Worm (Caenorhabditis elegans) whole organism, early embryonic: ENCODE data around the gene nhr-230.

ENCODE experiments used
- B0310.2 ChIP-seq: sonication (generic microtip); optimal IDR thresholded peaks from 2 replicates; lab custom pipeline; 2016; ENCODE audit warnings: mild to moderate bottlenecking, missing genetic modification characterization, missing compliant biosample characterization
- F13C5.2 ChIP-seq: sonication (generic microtip); optimal IDR thresholded peaks from 2 replicates; lab custom pipeline; 2017; ENCODE audit warnings: mild to moderate bottlenecking, missing genetic modification characterization, inconsistent platforms, missing compliant biosample characterization
- aly-1 ChIP-seq: sonication (generic microtip); optimal IDR thresholded peaks from 2 replicates; lab custom pipeline; 2016; ENCODE audit warnings: missing genetic modification characterization, missing compliant biosample characterization
- ama-1 ChIP-seq: fragments of 150-350 bp; optimal IDR thresholded peaks from 2 replicates; lab custom pipeline; 2014
- ceh-13 ChIP-seq: fragments of 200-800 bp; sonication (Bioruptor generic); optimal IDR thresholded peaks from 2 replicates; lab custom pipeline; 2018; ENCODE audit warnings: mild to moderate bottlenecking, missing genetic modification characterization, missing compliant biosample characterization
- ceh-36 ChIP-seq: sonication (generic microtip); optimal IDR thresholded peaks from 2 replicates; lab custom pipeline; 2016; ENCODE audit warnings: missing genetic modification characterization, inconsistent platforms, missing compliant biosample characterization
- ets-7 ChIP-seq: sonication (generic microtip); optimal IDR thresholded peaks from 2 replicates; lab custom pipeline; 2016; ENCODE audit warnings: missing genotype, missing genetic modification characterization, missing compliant biosample characterization
- flt-1 ChIP-seq: fragments of 200-800 bp; sonication (Bioruptor generic); IDR thresholded peaks from 2 replicates; pipeline ENCODE4 v1.3.6; 2022; ENCODE audit warnings: missing genetic modification characterization, missing compliant biosample characterization
- hmbx-1 ChIP-seq: sonication (generic microtip); optimal IDR thresholded peaks from 2 replicates; lab custom pipeline; 2016; ENCODE audit warnings: mild to moderate bottlenecking, missing genetic modification characterization, missing compliant biosample characterization
- hmg-4 ChIP-seq: fragments of 200-800 bp; sonication (Bioruptor generic); optimal IDR thresholded peaks from 2 replicates; lab custom pipeline; 2018; ENCODE audit warnings: mild to moderate bottlenecking, missing genetic modification characterization, missing compliant biosample characterization
- hnd-1 ChIP-seq: sonication (generic microtip); optimal IDR thresholded peaks from 2 replicates; lab custom pipeline; 2016; ENCODE audit warnings: missing genetic modification characterization, missing compliant biosample characterization
- pes-1 ChIP-seq: fragments of 200-800 bp; sonication (Bioruptor generic); IDR thresholded peaks from 2 replicates; pipeline ENCODE4 v1.3.6; 2022; ENCODE audit warnings: missing genetic modification reagents, missing genetic modification characterization, missing compliant biosample characterization
- scrt-1 ChIP-seq: fragments of 200-800 bp; sonication (Bioruptor generic); IDR thresholded peaks from 2 replicates; pipeline ENCODE4 v1.3.6; 2022; ENCODE audit warnings: missing genetic modification characterization, missing compliant biosample characterization
- sea-1 ChIP-seq: fragments of 200-800 bp; sonication (Bioruptor generic); conservative IDR thresholded peaks from 2 replicates; pipeline ENCODE4 v1.3.6; 2022; ENCODE audit warnings: missing genetic modification characterization, missing compliant biosample characterization
- tbx-11 ChIP-seq: fragments of 200-800 bp; sonication (Bioruptor generic); IDR thresholded peaks from 2 replicates; pipeline ENCODE4 v1.3.6; 2022; ENCODE audit warnings: missing genetic modification characterization, missing compliant biosample characterization
- tbx-37 ChIP-seq: fragments of 200-800 bp; sonication (Bioruptor generic); conservative IDR thresholded peaks from 2 replicates; pipeline ENCODE4 v1.3.6; 2022; ENCODE audit warnings: missing genetic modification reagents, missing genetic modification characterization, missing compliant biosample characterization
- tra-4 ChIP-seq: sonication (generic microtip); optimal IDR thresholded peaks from 2 replicates; lab custom pipeline; 2017; ENCODE audit warnings: missing genetic modification characterization, missing compliant biosample characterization

Gene nhr-230

ce11 chrV:18848578-18848977 lies 2.0 kb downstream of the nhr-230 start:
- TF ChIP-seq pes-1: no peak
- no peak for TF ChIP-seq hmg-4 (GFP tag; lab: Kevin White, UChicago)
- TF ChIP-seq tra-4 (tag; lab: Kevin White, UChicago): no peak
- no peak for TF ChIP-seq hnd-1 (tag; lab: Kevin White, UChicago)

- no peak for TF ChIP-seq aly-1 (tag; lab: Kevin White, UChicago)
- TF ChIP-seq B0310.2: no peak
- TF ChIP-seq tbx-37 (GFP tag; lab: Robert Waterston, UW): no peak
- no peak for TF ChIP-seq hnd-1 (tag; lab: Kevin White, UChicago)
- no peak for TF ChIP-seq hmg-4 (GFP tag; lab: Kevin White, UChicago)
- no peak for TF ChIP-seq ceh-36 (tag; lab: Kevin White, UChicago)
- no peak for TF ChIP-seq ets-7
Measured at ce11 chrV:18854788-18855187, 8.2 kb downstream of the nhr-230 start.

- TF ChIP-seq hmbx-1: no peak
- no peak for TF ChIP-seq F13C5.2 (tag; lab: Kevin White, UChicago)
- no peak for TF ChIP-seq tbx-37 (GFP tag; lab: Robert Waterston, UW)
- TF ChIP-seq sea-1 (GFP tag; lab: Robert Waterston, UW): no peak
- no peak for TF ChIP-seq ceh-36 (tag; lab: Kevin White, UChicago)
Measured at ce11 chrV:18859121-18859520, 12.5 kb downstream of the nhr-230 start, which contains the start of gene wars-1. Gene wars-1 (minus strand): TSS chrV:18859221.

- TF ChIP-seq tbx-37 (GFP tag; lab: Robert Waterston, UW): no peak
- no peak for TF ChIP-seq pes-1
- TF ChIP-seq F13C5.2 (tag; lab: Kevin White, UChicago): no peak
- TF ChIP-seq hnd-1 (tag; lab: Kevin White, UChicago): no peak
- TF ChIP-seq B0310.2: no peak
- TF ChIP-seq ama-1 (lab: Kevin White, UChicago): no peak
- no peak for TF ChIP-seq hmbx-1
- TF ChIP-seq tra-4 (tag; lab: Kevin White, UChicago): no peak
- TF ChIP-seq tbx-11 (GFP tag; lab: Robert Waterston, UW): no peak
- TF ChIP-seq aly-1 (tag; lab: Kevin White, UChicago): no peak
Measured at ce11 chrV:18868517-18868916, 21.9 kb downstream of the nhr-230 start.

- TF ChIP-seq ceh-13 (GFP tag; lab: Kevin White, UChicago) (no peak), tbx-11 (GFP tag; lab: Robert Waterston, UW) (no peak), scrt-1 (GFP tag; lab: Robert Waterston, UW) (no peak), tbx-37 (GFP tag; lab: Robert Waterston, UW) (no peak), hmg-4 (GFP tag; lab: Kevin White, UChicago) (no peak), ets-7 (no peak), hnd-1 (tag; lab: Kevin White, UChicago) (no peak), F13C5.2 (tag; lab: Kevin White, UChicago) (no peak), ceh-36 (tag; lab: Kevin White, UChicago) (no peak), sea-1 (GFP tag; lab: Robert Waterston, UW) (no peak), flt-1 (GFP tag; lab: Robert Waterston, UW) (no peak), ama-1 (lab: Kevin White, UChicago) (no peak), tra-4 (tag; lab: Kevin White, UChicago) (no peak), pes-1 (no peak), aly-1 (tag; lab: Kevin White, UChicago) (no peak), B0310.2 (no peak), hmbx-1 (no peak)
Measured at ce11 chrV:18870955-18871354, 24.4 kb downstream of the nhr-230 start.

ce11 chrV:18873833-18874232 lies 27.3 kb downstream of the nhr-230 start, which contains the start of gene ceh-51:
Gene ceh-51 (plus strand): TSS chrV:18874133.
- TF ChIP-seq hmg-4 (GFP tag; lab: Kevin White, UChicago) (no peak), ceh-36 (tag; lab: Kevin White, UChicago) (no peak), tbx-37 (GFP tag; lab: Robert Waterston, UW) (no peak), flt-1 (GFP tag; lab: Robert Waterston, UW) (no peak), ceh-13 (GFP tag; lab: Kevin White, UChicago) (no peak), F13C5.2 (tag; lab: Kevin White, UChicago) (no peak), tra-4 (tag; lab: Kevin White, UChicago) (no peak), hnd-1 (tag; lab: Kevin White, UChicago) (no peak), B0310.2 (no peak), hmbx-1 (no peak), ets-7 (no peak), scrt-1 (GFP tag; lab: Robert Waterston, UW) (no peak), aly-1 (tag; lab: Kevin White, UChicago) (no peak), tbx-11 (GFP tag; lab: Robert Waterston, UW) (no peak), pes-1 (no peak), ama-1 (lab: Kevin White, UChicago) (no peak), sea-1 (GFP tag; lab: Robert Waterston, UW) (no peak)

- TF ChIP-seq hmg-4 (GFP tag; lab: Kevin White, UChicago): no peak
- no peak for TF ChIP-seq sea-1 (GFP tag; lab: Robert Waterston, UW)
- no peak for TF ChIP-seq tra-4 (tag; lab: Kevin White, UChicago)
- TF ChIP-seq ama-1 (lab: Kevin White, UChicago): no peak
- no peak for TF ChIP-seq ets-7
- TF ChIP-seq flt-1 (GFP tag; lab: Robert Waterston, UW): no peak
- TF ChIP-seq ceh-13 (GFP tag; lab: Kevin White, UChicago): no peak
- TF ChIP-seq B0310.2: no peak
- no peak for TF ChIP-seq tbx-37 (GFP tag; lab: Robert Waterston, UW)
- TF ChIP-seq F13C5.2 (tag; lab: Kevin White, UChicago): no peak
- TF ChIP-seq aly-1 (tag; lab: Kevin White, UChicago): no peak
- TF ChIP-seq ceh-36 (tag; lab: Kevin White, UChicago): no peak
- no peak for TF ChIP-seq scrt-1 (GFP tag; lab: Robert Waterston, UW)
- TF ChIP-seq hnd-1 (tag; lab: Kevin White, UChicago): no peak
- TF ChIP-seq pes-1: no peak
- no peak for TF ChIP-seq tbx-11 (GFP tag; lab: Robert Waterston, UW)
Measured at ce11 chrV:18894924-18895388, 48.4 kb downstream of the nhr-230 start, which contains the start of gene emb-4. Gene emb-4 (minus strand): TSS chrV:18894974.
